Worm (Caenorhabditis elegans): ENCODE data around the gene R02F2.4.

- TF ChIP-seq him-1 (tag; optimal IDR thresholded peaks at IDR 0.05), result no peak
- TF ChIP-seq W03F9.2 (tag; optimal IDR thresholded peaks at IDR 0.05), result no peak
- no peak for TF ChIP-seq dao-5 (tag; optimal IDR thresholded peaks at IDR 0.05)
These were observed 41.9 kb downstream of the R02F2.4 start, which contains the start of gene dex-1 for ce11 chrIII:5525973-5526372.
